Fruit fly (Drosophila melanogaster) whole organism, adult: Measurements from ENCODE around the gene CG1324.

Source experiments
- CG11617 ChIP-seq: fragments of 200-800 bp; sonication (Bioruptor generic); optimal IDR thresholded peaks from 2 replicates; lab custom pipeline; 2017; ENCODE audit warnings: mild to moderate bottlenecking, missing biosample characterization, missing genetic modification reagents, missing genetic modification characterization
- CG12768 ChIP-seq: fragments of 200-800 bp; sonication (Bioruptor generic); optimal IDR thresholded peaks from 2 replicates; lab custom pipeline; 2017; ENCODE audit warnings: missing biosample characterization, missing genetic modification characterization, mild to moderate bottlenecking, moderate library complexity, missing genetic modification reagents
- CG14711 ChIP-seq: fragments of 200-800 bp; sonication (Bioruptor generic); optimal IDR thresholded peaks from 2 replicates; lab custom pipeline; 2018; ENCODE audit warnings: missing biosample characterization, mild to moderate bottlenecking, missing genetic modification characterization, moderate library complexity
- CG1620 ChIP-seq: fragments of 200-800 bp; sonication (Bioruptor generic); optimal IDR thresholded peaks from 2 replicates; lab custom pipeline; 2016; ENCODE audit warnings: missing biosample characterization, missing genetic modification characterization
- CG33017 ChIP-seq: fragments of 200-800 bp; sonication (Bioruptor generic); optimal IDR thresholded peaks from 2 replicates; lab custom pipeline; 2018; ENCODE audit warnings: missing biosample characterization, mild to moderate bottlenecking, missing genetic modification characterization, moderate library complexity
- CG5204 ChIP-seq: fragments of 200-800 bp; sonication (Bioruptor generic); optimal IDR thresholded peaks from 2 replicates; lab custom pipeline; 2016; ENCODE audit warnings: missing biosample characterization, missing genetic modification characterization
- CG7045 ChIP-seq: fragments of 200-800 bp; sonication (Bioruptor generic); optimal IDR thresholded peaks from 2 replicates; lab custom pipeline; 2017; ENCODE audit warnings: missing biosample characterization, mild to moderate bottlenecking, missing genetic modification characterization
- CG7101 ChIP-seq: fragments of 200-800 bp; sonication (Bioruptor generic); optimal IDR thresholded peaks from 2 replicates; lab custom pipeline; 2018; ENCODE audit warnings: missing biosample characterization, mild to moderate bottlenecking, missing genetic modification characterization, moderate library complexity
- Clk ChIP-seq: fragments of 200-800 bp; sonication (Bioruptor generic); optimal IDR thresholded peaks from 2 replicates; lab custom pipeline; 2017; ENCODE audit warnings: missing biosample characterization, missing genetic modification characterization
- Crg-1 ChIP-seq: fragments of 200-800 bp; sonication (Bioruptor generic); optimal IDR thresholded peaks from 2 replicates; lab custom pipeline; 2016; ENCODE audit warnings: missing biosample characterization, missing genetic modification characterization
- Hr96 ChIP-seq: fragments of 200-800 bp; sonication (Bioruptor generic); optimal IDR thresholded peaks from 2 replicates; lab custom pipeline; 2016; ENCODE audit warnings: missing biosample characterization, missing genetic modification characterization
- Mnt ChIP-seq: fragments of 200-800 bp; sonication (Bioruptor generic); optimal IDR thresholded peaks from 2 replicates; lab custom pipeline; 2016; ENCODE audit warnings: missing biosample characterization, mild to moderate bottlenecking, missing genetic modification characterization
- bab1 ChIP-seq: fragments of 200-800 bp; sonication (Bioruptor generic); optimal IDR thresholded peaks from 3 replicates; lab custom pipeline; 2019; ENCODE audit warnings: missing biosample characterization, mild to moderate bottlenecking, missing genetic modification characterization, moderate library complexity
- cic ChIP-seq: fragments of 200-800 bp; sonication (Bioruptor generic); optimal IDR thresholded peaks from 2 replicates; lab custom pipeline; 2017; ENCODE audit warnings: missing biosample characterization, mild to moderate bottlenecking, missing genetic modification characterization, moderate library complexity
- cnc ChIP-seq, 2 experiments: fragments of >200 bp; optimal IDR thresholded peaks; 2 replicates each; lab custom pipeline; 2017
- kay ChIP-seq: fragments of 200-800 bp; sonication (Bioruptor generic); peaks from one replicate; lab custom pipeline; 2016; ENCODE audit warnings: missing biosample characterization, missing genetic modification characterization, borderline replicate concordance
- ovo ChIP-seq: fragments of 200-800 bp; sonication (Bioruptor generic); optimal IDR thresholded peaks from 2 replicates; lab custom pipeline; 2016; ENCODE audit warnings: missing biosample characterization, missing genetic modification characterization
- pad ChIP-seq: fragments of 200-800 bp; sonication (Bioruptor generic); optimal IDR thresholded peaks from 3 replicates; lab custom pipeline; 2017; ENCODE audit warnings: missing biosample characterization, missing genetic modification characterization, mild to moderate bottlenecking, moderate library complexity, missing genetic modification reagents
- tj ChIP-seq: fragments of 200-800 bp; sonication (Bioruptor generic); optimal IDR thresholded peaks from 3 replicates; lab custom pipeline; 2017; ENCODE audit warnings: missing biosample characterization, mild to moderate bottlenecking, missing genetic modification characterization, moderate library complexity
- toe ChIP-seq: fragments of 200-800 bp; sonication (Bioruptor generic); optimal IDR thresholded peaks from 2 replicates; lab custom pipeline; 2016; ENCODE audit warnings: missing biosample characterization, missing genetic modification characterization

The CG1324 gene

DNA sequence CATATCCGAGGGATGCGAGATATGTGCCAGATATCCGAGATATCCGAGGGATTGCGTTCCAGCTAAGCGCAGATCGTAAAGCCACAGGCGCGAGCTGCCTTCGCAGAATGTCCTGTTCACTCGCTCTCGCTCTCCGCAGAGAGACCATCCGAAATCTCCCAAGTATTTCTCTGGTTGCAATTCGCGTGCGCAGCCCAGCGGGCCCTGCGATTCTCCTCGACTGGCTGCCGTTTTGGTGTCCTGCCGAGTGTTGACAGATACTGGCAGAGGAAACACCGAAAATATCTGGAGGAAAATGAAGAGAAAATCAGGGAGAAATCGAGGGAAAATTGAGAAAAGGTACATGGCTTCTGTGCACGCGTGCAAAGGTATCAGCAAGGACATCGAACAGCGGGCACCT lies 18.3 kb downstream of the CG1324 start:
- TF ChIP-seq tj (GFP tag; lab: Kevin White, UChicago): no peak
- TF ChIP-seq bab1: no peak
- no peak for TF ChIP-seq CG1620 (GFP tag; lab: Kevin White, UChicago)
- TF ChIP-seq kay: no peak
- no peak for TF ChIP-seq ovo
- TF ChIP-seq toe (GFP tag; lab: Kevin White, UChicago): no peak
- no peak for TF ChIP-seq CG33017 (tag; lab: Kevin White, UChicago)
- no peak for TF ChIP-seq cic
- TF ChIP-seq CG14711 (tag; lab: Kevin White, UChicago): no peak
- TF ChIP-seq Hr96: no peak
- no peak for TF ChIP-seq CG11617 (GFP tag; lab: Kevin White, UChicago)
- TF ChIP-seq pad (GFP tag; lab: Kevin White, UChicago): no peak
- TF ChIP-seq cnc (optimal IDR thresholded peaks at IDR 0.05; lab: Kevin White, UChicago): no peak
- TF ChIP-seq CG7101 (tag; lab: Kevin White, UChicago): no peak
- TF ChIP-seq Crg-1 (GFP tag; lab: Kevin White, UChicago): no peak
- TF ChIP-seq CG5204: no peak

DNA sequence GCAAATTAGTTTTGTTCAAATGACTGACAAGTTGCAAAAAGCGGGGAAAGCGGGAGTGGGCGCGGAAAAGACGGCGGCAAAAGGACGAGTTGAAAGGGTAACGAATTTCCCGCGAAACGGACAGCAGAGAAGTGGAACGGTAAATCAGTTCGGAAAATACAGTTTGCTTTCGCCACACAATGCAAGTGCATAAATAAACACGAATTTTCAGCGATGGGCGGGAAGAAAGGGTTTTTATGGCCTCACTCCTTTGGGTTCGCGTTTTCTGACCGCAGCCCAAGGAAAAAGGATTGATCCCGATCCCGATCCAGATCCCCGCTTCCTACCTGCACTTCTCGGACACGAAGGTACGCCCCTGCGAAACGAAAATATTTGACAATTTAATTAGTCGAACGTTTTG lies 22.4 kb downstream of the CG1324 start:
- no peak for TF ChIP-seq Mnt (GFP tag; lab: Kevin White, UChicago)
- TF ChIP-seq CG12768 (GFP tag; lab: Kevin White, UChicago): no peak
- no peak for TF ChIP-seq CG33017 (tag; lab: Kevin White, UChicago)
- no peak for TF ChIP-seq CG7101 (tag; lab: Kevin White, UChicago)

- no peak for TF ChIP-seq CG12768 (GFP tag; lab: Kevin White, UChicago)
- no peak for TF ChIP-seq Mnt (GFP tag; lab: Kevin White, UChicago)
- TF ChIP-seq CG14711 (tag; lab: Kevin White, UChicago): no peak
- TF ChIP-seq tj (GFP tag; lab: Kevin White, UChicago): no peak
- TF ChIP-seq pad (GFP tag; lab: Kevin White, UChicago): no peak
- TF ChIP-seq Clk: no peak
- TF ChIP-seq CG1620 (GFP tag; lab: Kevin White, UChicago): no peak
- TF ChIP-seq bab1: no peak
- no peak for TF ChIP-seq cic
- no peak for TF ChIP-seq ovo
- no peak for TF ChIP-seq CG7045
- TF ChIP-seq Crg-1 (GFP tag; lab: Kevin White, UChicago): no peak
- TF ChIP-seq CG33017 (tag; lab: Kevin White, UChicago): no peak
- TF ChIP-seq CG7101 (tag; lab: Kevin White, UChicago): no peak
- no peak for TF ChIP-seq CG11617 (GFP tag; lab: Kevin White, UChicago)
These were observed 26.1 kb downstream of the CG1324 start for dm6 chrX:20709682-20710081.

DNA sequence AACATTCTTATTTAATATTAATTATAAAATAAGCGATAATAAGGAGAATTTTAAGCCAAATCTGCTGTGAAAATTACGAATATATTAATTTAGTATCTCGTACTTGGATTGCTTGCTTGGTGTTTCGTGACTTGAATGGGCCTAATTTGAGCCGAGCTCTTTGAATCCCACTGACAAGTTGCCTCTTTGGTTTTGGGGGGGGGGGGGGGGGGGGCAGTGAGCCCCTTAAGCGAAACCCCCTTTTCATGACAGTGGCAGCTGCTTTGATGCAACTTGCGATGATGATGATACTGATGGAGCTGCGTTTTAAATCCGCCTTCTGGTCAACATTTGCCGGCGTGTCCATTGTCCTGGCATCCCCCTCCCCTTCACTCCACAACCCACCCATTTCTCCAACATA lies 31.4 kb downstream of the CG1324 start:
- TF ChIP-seq Mnt (GFP tag; lab: Kevin White, UChicago) (no peak), Crg-1 (GFP tag; lab: Kevin White, UChicago) (no peak), Hr96 (no peak), CG7101 (tag; lab: Kevin White, UChicago) (no peak), tj (GFP tag; lab: Kevin White, UChicago) (no peak), pad (GFP tag; lab: Kevin White, UChicago) (no peak)

- TF ChIP-seq kay (no peak), Clk (no peak), pad (GFP tag; lab: Kevin White, UChicago) (no peak), ovo (no peak), CG7101 (tag; lab: Kevin White, UChicago) (no peak)
These were observed 32.9 kb downstream of the CG1324 start for dm6 chrX:20702904-20703303.

DNA sequence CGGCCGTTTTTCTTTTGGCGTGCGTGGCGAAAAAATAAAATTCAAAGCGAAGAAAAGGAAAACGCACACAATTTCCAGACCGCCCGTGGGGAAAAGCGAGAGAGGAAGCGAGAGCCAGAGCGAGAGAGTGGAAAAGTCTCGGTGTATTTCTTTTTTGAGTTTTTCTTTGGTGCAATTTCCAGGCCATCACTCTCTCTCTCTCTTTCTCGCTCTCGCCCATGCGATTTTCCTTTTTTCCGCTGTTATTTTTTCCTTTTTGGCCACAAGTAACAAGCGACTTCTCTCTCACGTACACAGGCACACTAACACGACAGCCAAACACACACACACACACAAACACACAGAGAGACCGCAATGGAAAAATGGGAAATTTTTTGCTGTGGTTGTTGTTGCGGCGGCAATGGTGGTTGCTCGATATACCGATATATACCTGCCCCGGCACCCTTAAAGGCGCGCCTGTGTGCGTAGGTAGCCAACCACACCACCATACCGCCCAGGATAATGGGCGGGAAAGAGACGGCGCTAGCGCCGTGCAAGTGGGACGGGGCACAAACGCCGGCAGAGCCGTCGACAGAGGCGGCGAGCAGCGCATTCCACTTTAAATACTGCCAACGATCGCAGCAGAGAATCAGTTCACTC lies 41.8 kb downstream of the CG1324 start:
- TF ChIP-seq tj (GFP tag; lab: Kevin White, UChicago): no peak
- no peak for TF ChIP-seq CG33017 (tag; lab: Kevin White, UChicago)

dm6 chrX:20691213-20691612 lies 44.5 kb downstream of the CG1324 start:
- TF ChIP-seq ovo (no peak), CG1620 (GFP tag; lab: Kevin White, UChicago) (no peak), Mnt (GFP tag; lab: Kevin White, UChicago) (no peak), Crg-1 (GFP tag; lab: Kevin White, UChicago) (no peak), CG7101 (tag; lab: Kevin White, UChicago) (no peak), CG14711 (tag; lab: Kevin White, UChicago) (no peak), kay (no peak), CG11617 (GFP tag; lab: Kevin White, UChicago) (no peak), pad (GFP tag; lab: Kevin White, UChicago) (no peak), CG7045 (no peak), cic (no peak), CG5204 (no peak), Hr96 (no peak), tj (GFP tag; lab: Kevin White, UChicago) (no peak), cnc (optimal IDR thresholded peaks at IDR 0.05; lab: Kevin White, UChicago) (no peak), Clk (no peak), bab1 (no peak), CG12768 (GFP tag; lab: Kevin White, UChicago) (no peak), toe (GFP tag; lab: Kevin White, UChicago) (no peak)
